Worm (Caenorhabditis elegans) whole organism, L2 larva: ENCODE results near the gene vps-39.

ENCODE experiments used
- R02D3.7 ChIP-seq: fragments of 150-350 bp; optimal IDR thresholded peaks from 2 replicates; lab custom pipeline; 2014; ENCODE audit warnings: missing biosample characterization, missing genetic modification characterization
- ama-1 ChIP-seq: fragments of 150-350 bp; optimal IDR thresholded peaks from 2 replicates; lab custom pipeline; 2018; ENCODE audit warnings: inconsistent platforms
- ceh-16 ChIP-seq: fragments of 150-350 bp; optimal IDR thresholded peaks from 2 replicates; lab custom pipeline; 2014; ENCODE audit warnings: missing biosample characterization, missing genetic modification characterization
- elt-1 ChIP-seq: fragments of 150-350 bp; optimal IDR thresholded peaks from 2 replicates; lab custom pipeline; 2014; ENCODE audit warnings: missing biosample characterization, missing genetic modification characterization
- elt-3 ChIP-seq: sonication (generic microtip); optimal IDR thresholded peaks from 2 replicates; lab custom pipeline; 2017; ENCODE audit warnings: missing biosample characterization, missing genetic modification characterization
- gmeb-1 ChIP-seq: fragments of 150-350 bp; optimal IDR thresholded peaks from 2 replicates; lab custom pipeline; 2014; ENCODE audit warnings: missing biosample characterization, missing genetic modification characterization
- lin-11 ChIP-seq: fragments of 150-350 bp; sonication (generic microtip); optimal IDR thresholded peaks from 2 replicates; lab custom pipeline; 2014; ENCODE audit warnings: missing biosample characterization, missing genetic modification characterization, inconsistent platforms, mixed read lengths
- lin-39 ChIP-seq: fragments of 150-350 bp; optimal IDR thresholded peaks from 2 replicates; lab custom pipeline; 2014; ENCODE audit warnings: missing biosample characterization, missing genetic modification reagents, missing genetic modification characterization
- lsy-2 ChIP-seq, 2 experiments: fragments of 150-350 bp in 1 of 2; sonication (generic microtip) in 1 of 2; optimal IDR thresholded peaks; 2 replicates each; lab custom pipeline; 2014 to 2017; ENCODE audit warnings: missing biosample characterization in 2 of 2, missing genetic modification characterization in 2 of 2
- nhr-12 ChIP-seq: fragments of 150-350 bp; optimal IDR thresholded peaks from 2 replicates; lab custom pipeline; 2014; ENCODE audit warnings: missing biosample characterization, missing genetic modification characterization
- nhr-237 ChIP-seq: fragments of 150-350 bp; optimal IDR thresholded peaks from 2 replicates; lab custom pipeline; 2014; ENCODE audit warnings: missing biosample characterization, missing genetic modification characterization
- nhr-25 ChIP-seq: fragments of 150-350 bp; sonication (generic microtip); optimal IDR thresholded peaks from 3 replicates; lab custom pipeline; 2014; ENCODE audit warnings: missing biosample characterization, missing genetic modification characterization
- sem-4 ChIP-seq: fragments of 150-350 bp; optimal IDR thresholded peaks from 2 replicates; lab custom pipeline; 2014; ENCODE audit warnings: missing biosample characterization, missing genetic modification reagents, missing genetic modification characterization
- unc-55 ChIP-seq: fragments of 150-350 bp; sonication (generic microtip); optimal IDR thresholded peaks from 3 replicates; lab custom pipeline; 2014; ENCODE audit warnings: missing biosample characterization, missing genetic modification reagents, missing genetic modification characterization
- ztf-4 ChIP-seq: fragments of 150-350 bp; optimal IDR thresholded peaks from 2 replicates; lab custom pipeline; 2014; ENCODE audit warnings: missing biosample characterization, missing genetic modification characterization

Gene vps-39

DNA sequence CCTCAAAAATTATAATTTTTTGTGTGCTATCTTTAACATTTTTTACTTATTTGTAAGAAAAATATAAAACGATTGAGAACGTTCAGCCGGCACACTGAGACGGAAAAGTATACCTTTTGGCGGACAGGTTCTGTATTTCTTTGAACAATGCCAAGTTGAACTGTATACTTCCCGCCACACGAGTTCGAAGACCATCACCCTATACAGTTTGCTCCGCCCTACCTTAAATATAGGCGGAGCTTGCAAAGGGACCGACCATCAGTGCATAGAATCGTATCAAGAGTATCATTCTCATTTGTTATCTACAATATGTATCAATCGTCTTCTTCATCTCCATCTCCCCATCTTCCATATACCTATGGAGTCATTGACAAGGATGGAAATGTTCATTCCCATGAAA, 53.4 kb downstream of the vps-39 start, which contains the start of gene end-1:
Gene end-1 (plus strand): TSS at position 301 of the 400 bp plus-strand sequence.
- TF ChIP-seq ama-1 (no peak), elt-1 (tag; lab: Kevin White, UChicago) (no peak), sem-4 (tag; lab: Kevin White, UChicago) (no peak), nhr-25 (tag; lab: Kevin White, UChicago) (no peak), ceh-16 (tag; lab: Kevin White, UChicago) (no peak), lin-11 (no peak), unc-55 (GFP tag; lab: Kevin White, UChicago) (no peak), elt-3 (tag; lab: Kevin White, UChicago) (no peak), lsy-2 (tag; optimal IDR thresholded peaks at IDR 0.05; lab: Kevin White, UChicago) (no peak), ztf-4 (tag; lab: Kevin White, UChicago) (no peak), R02D3.7 (tag; lab: Kevin White, UChicago) (no peak), gmeb-1 (tag; lab: Kevin White, UChicago) (no peak), lin-39 (no peak), nhr-12 (tag; lab: Kevin White, UChicago) (no peak), nhr-237 (tag; lab: Kevin White, UChicago) (no peak)
- TF ChIP-seq, all 48 proteins: peak for 0
